Worm (Caenorhabditis elegans): ENCODE results near the gene rad-51.

ce11 chrIV:10295084-10295483 lies 11.0 kb upstream of the rad-51 start, which contains the start of gene R09E10.13:
- no peak for TF ChIP-seq blmp-1 (tag; optimal IDR thresholded peaks at IDR 0.05)
- no peak for TF ChIP-seq egl-27 (tag; optimal IDR thresholded peaks at IDR 0.05)
- TF ChIP-seq nhr-28 (tag; optimal IDR thresholded peaks at IDR 0.05) = no peak
- TF ChIP-seq unc-62 (GFP tag; optimal IDR thresholded peaks at IDR 0.05) = no peak
- no peak for TF ChIP-seq aly-2 (tag; optimal IDR thresholded peaks at IDR 0.05)
- no peak for TF ChIP-seq elt-2 (tag; optimal IDR thresholded peaks at IDR 0.05)
- TF ChIP-seq nhr-90 (tag; optimal IDR thresholded peaks at IDR 0.05; ENCODE audit: poor library complexity) = no peak
- no peak for TF ChIP-seq ama-1 (optimal IDR thresholded peaks at IDR 0.05)
- TF ChIP-seq nhr-76 (tag; optimal IDR thresholded peaks at IDR 0.05) = no peak
- TF ChIP-seq fkh-8 (tag; optimal IDR thresholded peaks at IDR 0.05) = no peak

All from whole organism, L1 larva.